Fruit fly (Drosophila melanogaster) whole organism: ENCODE data around the gene CG8043.

Experiments used
- CG8478 ChIP-seq: fragments of >200 bp; optimal IDR thresholded peaks from 2 replicates; lab custom pipeline; 2018; ENCODE audit warnings: inconsistent platforms
- Dll ChIP-seq: fragments of >200 bp; optimal IDR thresholded peaks from 2 replicates; lab custom pipeline; 2017
- EcR ChIP-seq, 2 experiments: fragments of >200 bp; optimal IDR thresholded peaks; 2 replicates each; lab custom pipeline; 2017; ENCODE audit warnings: missing biosample characterization in 2 of 2, missing genetic modification characterization in 2 of 2, missing genetic modification reagents in 2 of 2
- pan ChIP-seq: fragments of >200 bp; optimal IDR thresholded peaks from 2 replicates; lab custom pipeline; 2017
- psq ChIP-seq: fragments of >200 bp; optimal IDR thresholded peaks from 2 replicates; lab custom pipeline; 2017
- usp ChIP-seq: fragments of >200 bp; optimal IDR thresholded peaks from 2 replicates; lab custom pipeline; 2017; ENCODE audit warnings: missing biosample characterization, missing genetic modification characterization, mixed read lengths

DNA sequence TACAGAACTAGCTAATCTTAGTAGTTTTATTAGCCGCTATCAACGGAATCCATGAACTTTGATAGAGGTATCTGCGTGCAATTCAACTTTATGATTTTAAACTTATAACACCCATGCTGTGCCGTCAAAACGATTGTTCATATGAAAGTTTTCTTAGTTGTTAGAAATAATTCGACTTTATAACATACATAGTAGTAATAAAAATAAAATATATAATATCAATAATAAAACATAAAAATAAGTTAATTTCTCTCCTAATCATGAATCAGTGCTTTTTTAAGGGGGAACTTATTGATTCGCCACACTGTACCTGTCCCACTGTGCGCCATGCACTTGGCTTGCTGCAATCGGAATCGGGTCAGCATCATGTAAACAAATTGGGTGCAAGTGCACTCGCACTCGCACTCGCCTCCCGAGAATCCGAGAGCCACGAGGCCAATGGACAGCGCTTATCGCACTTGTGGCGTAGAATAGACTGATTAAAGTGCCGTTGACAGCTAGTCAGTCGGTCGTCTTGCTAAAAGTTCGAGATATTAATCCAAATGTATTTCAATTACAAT is 35.3 kb downstream of the CG8043 start:
- TF ChIP-seq usp (GFP tag; lab: Kevin White, UChicago) = no peak
- TF ChIP-seq psq (lab: Kevin White, UChicago) = no peak
- no peak for TF ChIP-seq Dll (lab: Kevin White, UChicago)
- no peak for TF ChIP-seq pan (lab: Kevin White, UChicago)
- TF ChIP-seq EcR (GFP tag; optimal IDR thresholded peaks at IDR 0.05; lab: Kevin White, UChicago) = no peak
- no peak for TF ChIP-seq CG8478 (lab: Kevin White, UChicago)
